Worm (Caenorhabditis elegans) whole organism, young adult: Measurements from ENCODE around the gene lin-37.

ENCODE experiments used
- ama-1 ChIP-seq, 3 experiments: fragments of 150-350 bp in 1 of 3; sonication (generic microtip) in 2 of 3; optimal IDR thresholded peaks; 2 replicates each; lab custom pipeline; 2014 to 2018; ENCODE audit warnings: missing biosample characterization in 2 of 3, missing genetic modification characterization in 2 of 3, missing genetic modification reagents in 2 of 3
- gei-17 ChIP-seq: fragments of 200-800 bp; sonication (Bioruptor generic); optimal IDR thresholded peaks from 2 replicates; lab custom pipeline; 2018; ENCODE audit warnings: mild to moderate bottlenecking, missing genetic modification characterization, missing compliant biosample characterization
- hmg-1.2 ChIP-seq: fragments of 200-800 bp; sonication (Bioruptor generic); IDR thresholded peaks from 2 replicates; pipeline ENCODE4 v1.3.6; 2022; ENCODE audit warnings: missing genetic modification reagents, missing genetic modification characterization, missing compliant biosample characterization
- let-607 ChIP-seq, 2 experiments: fragments of 200-800 bp in 1 of 2; sonication (Bioruptor generic) in 1 of 2; sonication (generic microtip) in 1 of 2; optimal IDR thresholded peaks; 2 replicates each; lab custom pipeline; 2016 to 2018; ENCODE audit warnings: mild to moderate bottlenecking in 2 of 2, missing compliant biosample characterization in 2 of 2, missing genetic modification characterization in 2 of 2, moderate library complexity in 2 of 2, missing genotype in 1 of 2
- nhr-120 ChIP-seq: fragments of 200-800 bp; sonication (Bioruptor generic); IDR thresholded peaks from 2 replicates; pipeline ENCODE4 v1.3.6; 2022; ENCODE audit warnings: missing genetic modification characterization, missing compliant biosample characterization
- unc-130 ChIP-seq: sonication (generic microtip); optimal IDR thresholded peaks from 2 replicates; lab custom pipeline; 2016; ENCODE audit warnings: missing genetic modification reagents, missing genetic modification characterization, missing compliant biosample characterization

DNA sequence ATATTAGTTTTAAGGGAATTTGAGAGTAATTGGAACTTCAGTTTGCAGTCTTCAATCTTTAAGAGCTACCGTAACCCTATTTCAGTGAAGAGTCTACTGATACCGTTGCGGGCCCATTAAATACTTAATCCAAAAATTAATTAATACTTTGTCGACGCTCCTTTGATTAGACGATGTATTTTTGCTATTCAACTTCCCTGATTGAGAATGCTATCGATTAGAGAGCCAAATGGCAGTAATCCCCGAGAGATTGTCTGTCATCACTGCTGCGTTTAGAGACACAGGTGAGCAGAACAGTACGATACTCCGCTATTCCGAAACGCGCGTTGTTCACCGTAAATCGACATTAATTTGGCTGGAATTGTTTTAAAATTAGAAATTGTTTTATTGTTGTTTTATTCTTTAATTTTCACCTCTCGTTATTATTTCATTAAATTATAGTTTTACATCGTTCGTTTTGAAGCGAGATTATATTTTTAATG lies 51.2 kb downstream of the lin-37 start, which contains the start of gene rfl-1:
- TF ChIP-seq unc-130 (GFP tag; lab: Kevin White, UChicago): no peak
- no peak for TF ChIP-seq nhr-120 (GFP tag; lab: Robert Waterston, UW)
- peak; percentile 99 for TF ChIP-seq hmg-1.2
- no peak for TF ChIP-seq gei-17 (GFP tag; lab: Kevin White, UChicago)
- TF ChIP-seq let-607 (tag; optimal IDR thresholded peaks at IDR 0.05; lab: Kevin White, UChicago): no peak
- no peak for TF ChIP-seq ama-1 (optimal IDR thresholded peaks at IDR 0.05; lab: Kevin White, UChicago)
- no peak for TF ChIP-seq ama-1 (GFP tag; optimal IDR thresholded peaks at IDR 0.05; lab: Kevin White, UChicago)
